Worm (Caenorhabditis elegans): ENCODE measurements around the gene T25D3.3.

ce11 chrII:122008-122407, 30.4 kb upstream of the T25D3.3 start:
- TF ChIP-seq ztf-11 (tag; optimal IDR thresholded peaks at IDR 0.05) (no peak), nhr-11 (tag; optimal IDR thresholded peaks at IDR 0.05) (no peak), sma-9 (GFP tag; optimal IDR thresholded peaks at IDR 0.05) (no peak), sma-9 (tag; optimal IDR thresholded peaks at IDR 0.05) (no peak), nhr-6 (tag; optimal IDR thresholded peaks at IDR 0.05) (no peak), ztf-4 (tag; optimal IDR thresholded peaks at IDR 0.05) (no peak), nhr-12 (tag; optimal IDR thresholded peaks at IDR 0.05) (no peak), lin-13 (GFP tag; optimal IDR thresholded peaks at IDR 0.05) (no peak), lin-11 (tag; optimal IDR thresholded peaks at IDR 0.05) (no peak), nhr-25 (tag; optimal IDR thresholded peaks at IDR 0.05) (no peak), ama-1 (optimal IDR thresholded peaks at IDR 0.05) (no peak)
